Fruit fly (Drosophila melanogaster): ENCODE results near the gene CG1695.

CG1695 gene

DNA sequence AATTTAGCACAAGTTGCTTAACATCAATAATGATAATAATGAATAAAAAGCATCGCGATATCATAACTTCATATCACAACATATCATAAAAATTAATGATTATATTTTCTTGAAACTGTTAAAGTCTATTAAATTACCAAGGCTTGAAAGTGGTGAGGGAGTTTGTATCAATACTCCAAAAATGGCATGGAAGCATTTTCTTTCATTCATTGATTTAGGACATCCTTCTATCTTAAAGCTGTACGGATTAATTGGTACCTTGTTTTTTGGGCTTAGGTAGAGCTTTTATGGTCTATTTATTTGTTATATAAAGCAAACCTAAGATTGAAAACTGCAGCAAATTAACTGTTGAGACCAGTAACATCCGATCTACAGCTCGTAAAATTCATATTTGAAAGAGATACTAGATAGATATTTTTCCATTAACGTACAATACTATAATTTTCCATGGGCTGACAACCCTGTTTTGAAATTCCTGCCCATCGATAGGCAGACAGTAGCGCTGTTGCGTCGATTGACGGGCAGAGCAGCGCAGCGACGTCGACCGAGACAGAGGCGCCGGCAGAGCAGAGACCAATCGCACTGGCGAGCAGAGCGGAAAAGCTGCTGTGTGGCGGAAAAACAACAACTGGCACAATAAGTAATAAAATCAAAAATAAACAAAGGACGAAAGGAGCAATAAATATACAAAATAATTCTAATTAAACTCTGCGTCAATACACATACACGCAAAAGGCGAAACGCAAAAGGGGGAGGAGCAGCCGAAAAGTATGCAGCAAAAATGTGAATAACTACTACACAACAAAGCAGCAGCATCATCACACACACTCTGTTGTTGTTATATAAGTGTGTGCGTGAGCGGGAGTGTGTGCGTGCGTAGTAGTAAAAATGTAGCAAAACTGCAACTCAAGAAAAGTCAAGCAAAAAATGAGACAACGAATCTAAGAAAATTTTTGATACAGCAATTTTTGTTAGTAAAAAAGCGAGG, at the start of gene CG1695 (continued):
- TF ChIP-seq CG13775 (GFP tag; optimal IDR thresholded peaks at IDR 0.05) (peak; percentile 7), CG4854 (GFP tag; optimal IDR thresholded peaks at IDR 0.05) (no peak), gcm2 (GFP tag; optimal IDR thresholded peaks at IDR 0.05) (no peak), CG8089 (GFP tag; optimal IDR thresholded peaks at IDR 0.05) (no peak), tin (GFP tag; optimal IDR thresholded peaks at IDR 0.05) (no peak), TFAM (GFP tag; optimal IDR thresholded peaks at IDR 0.05) (no peak), zen (tag; optimal IDR thresholded peaks at IDR 0.05) (no peak), ERR (GFP tag; optimal IDR thresholded peaks at IDR 0.05) (no peak), CG11398 (GFP tag; optimal IDR thresholded peaks at IDR 0.05) (no peak), hbn (GFP tag; IDR thresholded peaks at IDR 0.05; ENCODE audit: partially characterized antibody) (no peak), NFAT (GFP tag; IDR thresholded peaks at IDR 0.05) (no peak), CG32532 (GFP tag; IDR thresholded peaks at IDR 0.05) (peak; percentile 31; the same call in 1 of the 2 replicates), CG11085 (GFP tag; IDR thresholded peaks at IDR 0.05) (no peak), Drgx (GFP tag; IDR thresholded peaks at IDR 0.05) (no peak), gsb (GFP tag; IDR thresholded peaks at IDR 0.05) (no peak), ken (GFP tag; IDR thresholded peaks at IDR 0.05) (no peak), CG7357 (GFP tag; IDR thresholded peaks at IDR 0.05) (0 out of 3 replicates have a peak, but pooled peaks have one; percentile 5), CoRest (tag; optimal IDR thresholded peaks at IDR 0.05) (peak; percentile 36), HLH3B (GFP tag; IDR thresholded peaks at IDR 0.05) (0 out of 2 replicates have a peak, but pooled peaks have one; percentile 23), CG6683 (GFP tag; optimal IDR thresholded peaks at IDR 0.05) (no peak), CG17361 (GFP tag; IDR thresholded peaks at IDR 0.05) (0 out of 3 replicates have a peak, but pooled peaks have one; percentile 23), Hr39 (optimal IDR thresholded peaks at IDR 0.05) (no peak), CG18599 (GFP tag; optimal IDR thresholded peaks at IDR 0.05) (peak; percentile 29), CG18476 (GFP tag; optimal IDR thresholded peaks at IDR 0.05) (no peak), cwo (GFP tag; optimal IDR thresholded peaks at IDR 0.05) (no peak), ems (GFP tag; optimal IDR thresholded peaks at IDR 0.05) (no peak), CG31224 (GFP tag; IDR thresholded peaks at IDR 0.05) (no peak), NK7.1 (GFP tag; optimal IDR thresholded peaks at IDR 0.05) (no peak), vfl (GFP tag; optimal IDR thresholded peaks at IDR 0.05) (no peak), CG13894 (tag; optimal IDR thresholded peaks at IDR 0.05) (no peak), croc (GFP tag; conservative IDR thresholded peaks at IDR 0.05) (no peak), CG2129 (GFP tag; IDR thresholded peaks at IDR 0.05; ENCODE audit: partially characterized antibody) (no peak), jigr1 (GFP tag; IDR thresholded peaks at IDR 0.05) (no peak), CG17385 (GFP tag; optimal IDR thresholded peaks at IDR 0.05) (peak; percentile 8), Sry-β (GFP tag; optimal IDR thresholded peaks at IDR 0.05) (no peak), CG13123 (GFP tag; optimal IDR thresholded peaks at IDR 0.05) (no peak), knrl (GFP tag; IDR thresholded peaks at IDR 0.05; ENCODE audit: partially characterized antibody) (no peak), gsb-n (tag; optimal IDR thresholded peaks at IDR 0.05) (no peak), sna (GFP tag; IDR thresholded peaks at IDR 0.05; ENCODE audit: partially characterized antibody) (0 out of 2 replicates have a peak, but pooled peaks have one; percentile 38), odd (GFP tag; optimal IDR thresholded peaks at IDR 0.05) (peak; percentile 32), insv (GFP tag; optimal IDR thresholded peaks at IDR 0.05) (no peak), CG12659 (GFP tag; optimal IDR thresholded peaks at IDR 0.05) (peak; percentile 34), chn (GFP tag; optimal IDR thresholded peaks at IDR 0.05) (no peak), emc (GFP tag; optimal IDR thresholded peaks at IDR 0.05) (no peak), CG15601 (tag; optimal IDR thresholded peaks at IDR 0.05) (no peak), sob (GFP tag; IDR thresholded peaks at IDR 0.05) (no peak), caup (GFP tag; optimal IDR thresholded peaks at IDR 0.05; ENCODE audit: severe bottlenecking) (no peak), CG6765 (GFP tag; optimal IDR thresholded peaks at IDR 0.05) (no peak), CG7372 (GFP tag; IDR thresholded peaks at IDR 0.05) (no peak)

Data from whole organism, embryonic.